Worm (Caenorhabditis elegans): ENCODE measurements around the gene hmg-1.2.

- TF ChIP-seq flt-1 (GFP tag; IDR thresholded peaks at IDR 0.05) (no peak), ama-1 (optimal IDR thresholded peaks at IDR 0.05) (no peak), aly-1 (tag; optimal IDR thresholded peaks at IDR 0.05) (no peak)
Measured at ce11 chrIII:6268061-6268460, 12.1 kb upstream of the hmg-1.2 start, which contains the start of gene srg-7.
